Worm (Caenorhabditis elegans) whole organism, mixed stage, embryonic: Measurements from ENCODE around the gene H17B01.5.

Source experiments
- M03D4.4 ChIP-seq: sonication (generic microtip); optimal IDR thresholded peaks from 2 replicates; lab custom pipeline; 2017; ENCODE audit warnings: mild to moderate bottlenecking, missing genetic modification characterization, missing compliant biosample characterization
- ceh-43 ChIP-seq: fragments of 200-800 bp; sonication (Bioruptor generic); optimal IDR thresholded peaks from 2 replicates; lab custom pipeline; 2018; ENCODE audit warnings: mild to moderate bottlenecking, missing genetic modification characterization, moderate library complexity, missing compliant biosample characterization
- cnd-1 ChIP-seq: fragments of 200-800 bp; sonication (Bioruptor generic); optimal IDR thresholded peaks from 2 replicates; lab custom pipeline; 2018; ENCODE audit warnings: mild to moderate bottlenecking, missing genetic modification characterization, missing compliant biosample characterization
- drap-1 ChIP-seq: fragments of 200-800 bp; sonication (Bioruptor generic); optimal IDR thresholded peaks from 3 replicates; lab custom pipeline; 2018; ENCODE audit warnings: mild to moderate bottlenecking, missing genetic modification characterization, missing compliant biosample characterization
- elt-1 ChIP-seq: sonication (generic microtip); optimal IDR thresholded peaks from 2 replicates; lab custom pipeline; 2017; ENCODE audit warnings: missing genetic modification characterization, mild to moderate bottlenecking, missing compliant biosample characterization, antibody characterized with exemption, moderate library complexity, borderline replicate concordance; ENCODE audit not compliant: insufficient read depth
- elt-3 ChIP-seq: fragments of 150-350 bp; optimal IDR thresholded peaks from 2 replicates; lab custom pipeline; 2014; ENCODE audit warnings: missing biosample characterization, missing genetic modification characterization
- flh-1 ChIP-seq: fragments of 200-800 bp; sonication (Bioruptor generic); optimal IDR thresholded peaks from 2 replicates; lab custom pipeline; 2018; ENCODE audit warnings: mild to moderate bottlenecking, missing genetic modification characterization, moderate library complexity, missing compliant biosample characterization
- ham-2 ChIP-seq: fragments of 200-800 bp; sonication (Bioruptor generic); optimal IDR thresholded peaks from 2 replicates; lab custom pipeline; 2018; ENCODE audit warnings: mild to moderate bottlenecking, missing genetic modification characterization, missing compliant biosample characterization
- hlh-1 ChIP-seq: fragments of 150-350 bp; optimal IDR thresholded peaks from 2 replicates; lab custom pipeline; 2014; ENCODE audit warnings: missing biosample characterization, missing genetic modification reagents, missing genetic modification characterization
- lin-13 ChIP-seq: fragments of 150-350 bp; optimal IDR thresholded peaks from 2 replicates; lab custom pipeline; 2014; ENCODE audit warnings: missing biosample characterization, missing genetic modification characterization
- lin-32 ChIP-seq: fragments of 200-800 bp; sonication (Bioruptor generic); optimal IDR thresholded peaks from 2 replicates; lab custom pipeline; 2018; ENCODE audit warnings: mild to moderate bottlenecking, missing genetic modification characterization, missing compliant biosample characterization
- lsy-2 ChIP-seq: fragments of 150-350 bp; optimal IDR thresholded peaks from 2 replicates; lab custom pipeline; 2014; ENCODE audit warnings: missing biosample characterization, missing genetic modification characterization
- mep-1 ChIP-seq: fragments of 150-350 bp; optimal IDR thresholded peaks from 2 replicates; lab custom pipeline; 2017; ENCODE audit warnings: missing biosample characterization, missing genetic modification reagents, missing genetic modification characterization, inconsistent platforms
- mls-2 ChIP-seq: sonication (generic microtip); optimal IDR thresholded peaks from 2 replicates; lab custom pipeline; 2016; ENCODE audit warnings: mild to moderate bottlenecking, missing genetic modification characterization, moderate library complexity, missing compliant biosample characterization
- nhr-12 ChIP-seq: fragments of 150-350 bp; optimal IDR thresholded peaks from 2 replicates; lab custom pipeline; 2014; ENCODE audit warnings: missing biosample characterization, missing genetic modification characterization
- tbx-8 ChIP-seq: fragments of 200-800 bp; sonication (Bioruptor generic); optimal IDR thresholded peaks from 2 replicates; lab custom pipeline; 2018; ENCODE audit warnings: mild to moderate bottlenecking, missing genetic modification characterization, moderate library complexity, missing compliant biosample characterization
- unc-39 ChIP-seq: fragments of 150-350 bp; optimal IDR thresholded peaks from 2 replicates; lab custom pipeline; 2014; ENCODE audit warnings: missing biosample characterization, missing genetic modification characterization
- zip-8 ChIP-seq: fragments of 150-350 bp; optimal IDR thresholded peaks from 2 replicates; lab custom pipeline; 2014; ENCODE audit warnings: missing biosample characterization, missing genetic modification characterization
- ztf-11 ChIP-seq: fragments of 150-350 bp; optimal IDR thresholded peaks from 2 replicates; lab custom pipeline; 2014; ENCODE audit warnings: missing biosample characterization, missing genetic modification characterization

Gene H17B01.5

ce11 chrII:1423660-1424059, 49.7 kb downstream of the H17B01.5 start, which contains the start of gene Y51H7C.10:
Y51H7C.10 (minus strand) TSS chrII:1423760.
- TF ChIP-seq lin-32 (no peak), hlh-1 (tag; lab: Kevin White, UChicago) (no peak), ham-2 (GFP tag; lab: Kevin White, UChicago) (no peak), unc-39 (tag; lab: Kevin White, UChicago) (no peak), mls-2 (tag; lab: Kevin White, UChicago) (no peak), zip-8 (no peak), nhr-12 (tag; lab: Kevin White, UChicago) (no peak), lin-13 (tag; lab: Kevin White, UChicago) (no peak), elt-3 (tag; lab: Kevin White, UChicago) (no peak), flh-1 (GFP tag; lab: Kevin White, UChicago) (no peak), cnd-1 (tag; lab: Kevin White, UChicago) (no peak), mep-1 (no peak), tbx-8 (GFP tag; lab: Kevin White, UChicago) (no peak), elt-1 (tag; lab: Kevin White, UChicago) (no peak), M03D4.4 (no peak), drap-1 (GFP tag; lab: Kevin White, UChicago) (no peak), ceh-43 (GFP tag; lab: Kevin White, UChicago) (no peak), lsy-2 (tag; lab: Kevin White, UChicago) (no peak), ztf-11 (no peak)
